Worm (Caenorhabditis elegans) whole organism, L2 larva: Measurements from ENCODE around the gene F36D3.1.

Experiments
- R02D3.7 ChIP-seq: fragments of 150-350 bp; optimal IDR thresholded peaks from 2 replicates; lab custom pipeline; 2014; ENCODE audit warnings: missing biosample characterization, missing genetic modification characterization
- alr-1 ChIP-seq: fragments of 150-350 bp; optimal IDR thresholded peaks from 2 replicates; lab custom pipeline; 2014; ENCODE audit warnings: missing biosample characterization, missing genetic modification characterization
- ceh-16 ChIP-seq: fragments of 150-350 bp; optimal IDR thresholded peaks from 2 replicates; lab custom pipeline; 2014; ENCODE audit warnings: missing biosample characterization, missing genetic modification characterization
- ceh-82 ChIP-seq: fragments of 150-350 bp; optimal IDR thresholded peaks from 2 replicates; lab custom pipeline; 2014; ENCODE audit warnings: missing biosample characterization, missing genetic modification characterization
- crh-2 ChIP-seq: sonication (generic microtip); optimal IDR thresholded peaks from 2 replicates; lab custom pipeline; 2017; ENCODE audit warnings: missing biosample characterization, missing genetic modification characterization
- fos-1 ChIP-seq: fragments of 150-350 bp; optimal IDR thresholded peaks from 2 replicates; lab custom pipeline; 2014; ENCODE audit warnings: missing biosample characterization, missing genetic modification characterization
- lin-11 ChIP-seq: fragments of 150-350 bp; sonication (generic microtip); optimal IDR thresholded peaks from 2 replicates; lab custom pipeline; 2014; ENCODE audit warnings: missing biosample characterization, missing genetic modification characterization, inconsistent platforms, mixed read lengths
- lin-39 ChIP-seq: fragments of 150-350 bp; optimal IDR thresholded peaks from 2 replicates; lab custom pipeline; 2014; ENCODE audit warnings: missing biosample characterization, missing genetic modification reagents, missing genetic modification characterization
- lsy-2 ChIP-seq, 2 experiments: fragments of 150-350 bp in 1 of 2; sonication (generic microtip) in 1 of 2; optimal IDR thresholded peaks; 2 replicates each; lab custom pipeline; 2014 to 2017; ENCODE audit warnings: missing biosample characterization in 2 of 2, missing genetic modification characterization in 2 of 2
- mab-5 ChIP-seq: fragments of 150-350 bp; optimal IDR thresholded peaks from 2 replicates; lab custom pipeline; 2014; ENCODE audit warnings: missing biosample characterization, missing genetic modification characterization
- mbf-1 ChIP-seq: sonication (generic microtip); optimal IDR thresholded peaks from 2 replicates; lab custom pipeline; 2017; ENCODE audit warnings: missing biosample characterization, missing genetic modification characterization
- mdl-1 ChIP-seq, 2 experiments: fragments of 150-350 bp in 1 of 2; sonication (generic microtip) in 1 of 2; optimal IDR thresholded peaks; 2 replicates each; lab custom pipeline; 2017; ENCODE audit warnings: missing biosample characterization in 2 of 2, missing genetic modification characterization in 2 of 2
- nhr-12 ChIP-seq: fragments of 150-350 bp; optimal IDR thresholded peaks from 2 replicates; lab custom pipeline; 2014; ENCODE audit warnings: missing biosample characterization, missing genetic modification characterization
- nhr-21 ChIP-seq: fragments of 150-350 bp; optimal IDR thresholded peaks from 2 replicates; lab custom pipeline; 2014; ENCODE audit warnings: missing biosample characterization, missing genetic modification characterization
- nhr-25 ChIP-seq: fragments of 150-350 bp; sonication (generic microtip); optimal IDR thresholded peaks from 3 replicates; lab custom pipeline; 2014; ENCODE audit warnings: missing biosample characterization, missing genetic modification characterization
- nhr-6 ChIP-seq: fragments of 150-350 bp; optimal IDR thresholded peaks from 2 replicates; lab custom pipeline; 2014; ENCODE audit warnings: missing biosample characterization, missing genetic modification characterization
- nhr-77 ChIP-seq: fragments of 150-350 bp; optimal IDR thresholded peaks from 2 replicates; lab custom pipeline; 2014; ENCODE audit warnings: missing biosample characterization, missing genetic modification characterization
- sma-3 ChIP-seq: sonication (generic microtip); optimal IDR thresholded peaks from 2 replicates; lab custom pipeline; 2016; ENCODE audit warnings: missing genetic modification reagents, missing genetic modification characterization, missing compliant biosample characterization
- snpc-4 ChIP-seq: fragments of 150-350 bp; optimal IDR thresholded peaks from 2 replicates; lab custom pipeline; 2014; ENCODE audit warnings: missing biosample characterization, missing genetic modification characterization
- unc-62 ChIP-seq: fragments of 150-350 bp; optimal IDR thresholded peaks from 2 replicates; lab custom pipeline; 2014; ENCODE audit warnings: missing biosample characterization, missing genetic modification reagents, missing genetic modification characterization
- zag-1 ChIP-seq: fragments of 150-350 bp; optimal IDR thresholded peaks from 2 replicates; lab custom pipeline; 2014; ENCODE audit warnings: missing biosample characterization, missing genetic modification characterization
- ztf-11 ChIP-seq: sonication (generic microtip); optimal IDR thresholded peaks from 2 replicates; lab custom pipeline; 2017; ENCODE audit warnings: missing biosample characterization, missing genetic modification characterization

The F36D3.1 gene

ce11 chrV:16540657-16541056, 41.5 kb downstream of the F36D3.1 start:
- TF ChIP-seq alr-1 (tag; lab: Kevin White, UChicago) (no peak), nhr-12 (tag; lab: Kevin White, UChicago) (no peak), nhr-21 (tag; lab: Kevin White, UChicago) (no peak), R02D3.7 (tag; lab: Kevin White, UChicago) (no peak), nhr-6 (no peak), ceh-16 (tag; lab: Kevin White, UChicago) (no peak), mab-5 (tag; lab: Kevin White, UChicago) (no peak), mbf-1 (tag; lab: Kevin White, UChicago) (no peak), ztf-11 (no peak), zag-1 (tag; lab: Kevin White, UChicago) (no peak), nhr-77 (tag; lab: Kevin White, UChicago) (no peak), lin-11 (tag; lab: Kevin White, UChicago) (no peak), mdl-1 (tag; optimal IDR thresholded peaks at IDR 0.05; lab: Kevin White, UChicago) (no peak), ceh-82 (tag; lab: Kevin White, UChicago) (no peak), lin-39 (tag; lab: Kevin White, UChicago) (no peak)

ce11 chrV:16550680-16551079, 51.5 kb downstream of the F36D3.1 start, which contains the start of gene srbc-65:
Gene srbc-65, plus strand, starts transcription at chrV:16550980.
- no peak for TF ChIP-seq nhr-21 (tag; lab: Kevin White, UChicago)
- no peak for TF ChIP-seq ztf-11
- no peak for TF ChIP-seq fos-1
- TF ChIP-seq lsy-2 (tag; optimal IDR thresholded peaks at IDR 0.05; lab: Kevin White, UChicago) = no peak
- no peak for TF ChIP-seq unc-62
- TF ChIP-seq nhr-25 (tag; lab: Kevin White, UChicago) = no peak
- TF ChIP-seq nhr-77 (tag; lab: Kevin White, UChicago) = no peak
- TF ChIP-seq sma-3 (GFP tag; lab: Kevin White, UChicago) = no peak
- no peak for TF ChIP-seq crh-2 (tag; lab: Kevin White, UChicago)
- no peak for TF ChIP-seq snpc-4
- TF ChIP-seq alr-1 (tag; lab: Kevin White, UChicago) = no peak
- TF ChIP-seq R02D3.7 (tag; lab: Kevin White, UChicago) = no peak
